Fruit fly (Drosophila melanogaster) whole organism, embryonic: ENCODE results near the gene CG5381.

Source experiments
- Aef1 ChIP-seq: fragments of 200-800 bp; sonication (Bioruptor generic); IDR thresholded peaks from 3 replicates; pipeline ENCODE4 v1.3.6; 2022; ENCODE audit warnings: missing biosample characterization, missing genetic modification characterization
- Antp ChIP-seq: fragments of 200-800 bp; sonication (Bioruptor generic); optimal IDR thresholded peaks from 3 replicates; lab custom pipeline; 2016; ENCODE audit warnings: missing biosample characterization, missing genetic modification characterization
- Atf3 ChIP-seq: fragments of 200-800 bp; sonication (Bioruptor generic); optimal IDR thresholded peaks from 3 replicates; lab custom pipeline; 2016; ENCODE audit warnings: missing biosample characterization, missing genetic modification characterization
- B-H1 ChIP-seq: fragments of 200-800 bp; sonication (Bioruptor generic); IDR thresholded peaks from 3 replicates; pipeline ENCODE4 v1.3.6; 2022; ENCODE audit warnings: missing biosample characterization, missing genetic modification characterization
- B-H2 ChIP-seq: fragments of 200-800 bp; sonication (Bioruptor generic); optimal IDR thresholded peaks from 2 replicates; lab custom pipeline; 2018; ENCODE audit warnings: missing biosample characterization, mild to moderate bottlenecking, missing genetic modification characterization
- CG10267 ChIP-seq: fragments of 200-800 bp; sonication (Bioruptor generic); optimal IDR thresholded peaks from 2 replicates; lab custom pipeline; 2018; ENCODE audit warnings: missing biosample characterization, mild to moderate bottlenecking, missing genetic modification characterization, moderate library complexity
- CG10321 ChIP-seq: fragments of 200-800 bp; sonication (Bioruptor generic); IDR thresholded peaks from 2 replicates; pipeline ENCODE4 v1.3.6; 2022; ENCODE audit warnings: missing biosample characterization, missing genetic modification characterization
- CG12155 ChIP-seq: fragments of 200-800 bp; sonication (Bioruptor generic); optimal IDR thresholded peaks from 3 replicates; lab custom pipeline; 2016; ENCODE audit warnings: missing biosample characterization, missing genetic modification characterization
- CG12236 ChIP-seq: fragments of 200-800 bp; sonication (Bioruptor generic); optimal IDR thresholded peaks from 2 replicates; lab custom pipeline; 2016; ENCODE audit warnings: missing biosample characterization, missing genetic modification characterization
- CG13624 ChIP-seq: fragments of 200-800 bp; sonication (Bioruptor generic); optimal IDR thresholded peaks from 2 replicates; lab custom pipeline; 2016; ENCODE audit warnings: missing biosample characterization, missing genetic modification characterization
- CG1792 ChIP-seq: fragments of 200-800 bp; sonication (Bioruptor generic); optimal IDR thresholded peaks from 2 replicates; lab custom pipeline; 2016; ENCODE audit warnings: missing biosample characterization, missing genetic modification characterization
- CG18599 ChIP-seq: fragments of 200-800 bp; sonication (Bioruptor generic); optimal IDR thresholded peaks from 3 replicates; lab custom pipeline; 2017; ENCODE audit warnings: missing biosample characterization, missing genetic modification characterization, mild to moderate bottlenecking, moderate library complexity, missing genetic modification reagents
- CG2120 ChIP-seq: fragments of 200-800 bp; sonication (Bioruptor generic); optimal IDR thresholded peaks from 3 replicates; lab custom pipeline; 2016; ENCODE audit warnings: missing biosample characterization, missing genetic modification characterization
- CG2129 ChIP-seq: fragments of 200-800 bp; sonication (Bioruptor generic); IDR thresholded peaks from 2 replicates; pipeline ENCODE4 v1.3.6; 2022; ENCODE audit warnings: missing biosample characterization, missing genetic modification characterization; ENCODE audit not compliant: partially characterized antibody
- CG2712 ChIP-seq: fragments of 200-800 bp; optimal IDR thresholded peaks from 3 replicates; lab custom pipeline; 2019; ENCODE audit warnings: missing biosample characterization, mild to moderate bottlenecking, missing genetic modification characterization, moderate library complexity
- CG30403 ChIP-seq: fragments of 200-800 bp; sonication (Bioruptor generic); optimal IDR thresholded peaks from 3 replicates; lab custom pipeline; 2016; ENCODE audit warnings: missing biosample characterization, missing genetic modification characterization
- CG3281 ChIP-seq: fragments of 200-800 bp; sonication (Bioruptor generic); optimal IDR thresholded peaks from 3 replicates; lab custom pipeline; 2017; ENCODE audit warnings: missing biosample characterization, mild to moderate bottlenecking, missing genetic modification characterization
- CG34224 ChIP-seq: fragments of 200-800 bp; sonication (Bioruptor generic); IDR thresholded peaks from 3 replicates; pipeline ENCODE4 v1.3.6; 2022; ENCODE audit warnings: missing biosample characterization, missing genetic modification characterization; ENCODE audit not compliant: partially characterized antibody
- CG4360 ChIP-seq: fragments of 200-800 bp; sonication (Bioruptor generic); IDR thresholded peaks from 2 replicates; pipeline ENCODE4 v1.3.6; 2022; ENCODE audit warnings: missing biosample characterization, missing genetic modification characterization
- CG7839 ChIP-seq: fragments of 200-800 bp; sonication (Bioruptor generic); optimal IDR thresholded peaks from 3 replicates; lab custom pipeline; 2018; ENCODE audit warnings: missing biosample characterization, mild to moderate bottlenecking, missing genetic modification characterization, moderate library complexity
- CG7963 ChIP-seq: fragments of 200-800 bp; sonication (Bioruptor generic); IDR thresholded peaks from 3 replicates; pipeline ENCODE4 v1.3.6; 2022; ENCODE audit warnings: missing biosample characterization, missing genetic modification characterization; ENCODE audit not compliant: partially characterized antibody
- CG8089 ChIP-seq: fragments of 200-800 bp; sonication (Bioruptor generic); optimal IDR thresholded peaks from 3 replicates; lab custom pipeline; 2016; ENCODE audit warnings: missing biosample characterization, missing genetic modification characterization
- CG8388 ChIP-seq: fragments of 200-800 bp; sonication (Bioruptor generic); optimal IDR thresholded peaks from 2 replicates; lab custom pipeline; 2019; ENCODE audit warnings: missing biosample characterization, mild to moderate bottlenecking, missing genetic modification characterization, moderate library complexity
- Doc2 ChIP-seq: fragments of 200-800 bp; sonication (Bioruptor generic); IDR thresholded peaks from 2 replicates; pipeline ENCODE4 v1.3.6; 2022; ENCODE audit warnings: missing biosample characterization, missing genetic modification characterization
- Ets65A ChIP-seq: fragments of 200-800 bp; sonication (Bioruptor generic); peaks from one replicate; lab custom pipeline; 2016; ENCODE audit warnings: missing biosample characterization, missing genetic modification characterization
- Lim3 ChIP-seq: fragments of 200-800 bp; sonication (Bioruptor generic); IDR thresholded peaks from 2 replicates; pipeline ENCODE4 v1.3.6; 2022; ENCODE audit warnings: missing biosample characterization, missing genetic modification characterization
- MTF-1 ChIP-seq: fragments of 200-800 bp; sonication (Bioruptor generic); optimal IDR thresholded peaks from 2 replicates; lab custom pipeline; 2018; ENCODE audit warnings: missing biosample characterization, mild to moderate bottlenecking, missing genetic modification characterization, borderline replicate concordance
- Ravus ChIP-seq: fragments of 200-800 bp; sonication (Bioruptor generic); IDR thresholded peaks from 2 replicates; pipeline ENCODE4 v1.3.6; 2022; ENCODE audit warnings: missing biosample characterization, missing genetic modification characterization
- Sox100B ChIP-seq: fragments of 200-800 bp; sonication (Bioruptor generic); optimal IDR thresholded peaks from 3 replicates; lab custom pipeline; 2018; ENCODE audit warnings: missing biosample characterization, mild to moderate bottlenecking, missing genetic modification characterization
- Sry-β ChIP-seq: fragments of 200-800 bp; sonication (Bioruptor generic); optimal IDR thresholded peaks from 2 replicates; lab custom pipeline; 2018; ENCODE audit warnings: missing biosample characterization, mild to moderate bottlenecking, missing genetic modification characterization, moderate library complexity
- Tbp ChIP-seq: fragments of >200 bp; optimal IDR thresholded peaks from 2 replicates; lab custom pipeline; 2018; ENCODE audit warnings: missing biosample characterization, missing genetic modification characterization
- Usf ChIP-seq: fragments of 200-800 bp; sonication (Bioruptor generic); optimal IDR thresholded peaks from 2 replicates; lab custom pipeline; 2017; ENCODE audit warnings: missing genotype, missing biosample characterization, missing genetic modification characterization
- YL-1 ChIP-seq: fragments of 200-800 bp; sonication (Bioruptor generic); optimal IDR thresholded peaks from 3 replicates; lab custom pipeline; 2017; ENCODE audit warnings: missing biosample characterization, mild to moderate bottlenecking, missing genetic modification characterization
- al ChIP-seq: fragments of 200-800 bp; sonication (Bioruptor generic); IDR thresholded peaks from 2 replicates; pipeline ENCODE4 v1.3.6; 2022; ENCODE audit warnings: missing biosample characterization, missing genetic modification characterization
- amos ChIP-seq: fragments of 200-800 bp; sonication (Bioruptor generic); IDR thresholded peaks from 2 replicates; pipeline ENCODE4 v1.3.6; 2022; ENCODE audit warnings: missing biosample characterization, missing genetic modification characterization; ENCODE audit not compliant: partially characterized antibody
- ato ChIP-seq: fragments of 200-800 bp; sonication (Bioruptor generic); IDR thresholded peaks from 2 replicates; pipeline ENCODE4 v1.3.6; 2022; ENCODE audit warnings: missing biosample characterization, missing genetic modification characterization; ENCODE audit not compliant: partially characterized antibody
- ci ChIP-seq: fragments of 200-800 bp; sonication (Bioruptor generic); IDR thresholded peaks from 3 replicates; pipeline ENCODE4 v1.3.6; 2022; ENCODE audit warnings: missing biosample characterization, missing genetic modification characterization
- corto ChIP-seq: fragments of 200-800 bp; sonication (Bioruptor generic); optimal IDR thresholded peaks from 2 replicates; lab custom pipeline; 2016; ENCODE audit warnings: missing biosample characterization, mild to moderate bottlenecking, missing genetic modification characterization, moderate library complexity
- danr ChIP-seq: fragments of 200-800 bp; sonication (Bioruptor generic); IDR thresholded peaks from 2 replicates; pipeline ENCODE4 v1.3.6; 2022; ENCODE audit warnings: missing biosample characterization, missing genetic modification characterization
- exex ChIP-seq: fragments of 200-800 bp; sonication (Bioruptor generic); optimal IDR thresholded peaks from 4 replicates; lab custom pipeline; 2018; ENCODE audit warnings: missing biosample characterization, mild to moderate bottlenecking, missing genetic modification characterization, moderate library complexity
- fu2 ChIP-seq: fragments of 200-800 bp; sonication (Bioruptor generic); optimal IDR thresholded peaks from 2 replicates; lab custom pipeline; 2016; ENCODE audit warnings: missing biosample characterization, missing genetic modification characterization
- grau ChIP-seq: fragments of 200-800 bp; optimal IDR thresholded peaks from 3 replicates; lab custom pipeline; 2019; ENCODE audit warnings: missing biosample characterization, mild to moderate bottlenecking, missing genetic modification characterization, moderate library complexity
- gsb ChIP-seq: fragments of 200-800 bp; sonication (Bioruptor generic); IDR thresholded peaks from 2 replicates; pipeline ENCODE4 v1.3.6; 2022; ENCODE audit warnings: missing biosample characterization, missing genetic modification characterization
- gt ChIP-seq: fragments of 200-800 bp; sonication (Bioruptor generic); IDR thresholded peaks from 2 replicates; pipeline ENCODE4 v1.3.6; 2022; ENCODE audit warnings: missing biosample characterization, missing genetic modification characterization
- lab ChIP-seq: fragments of 200-800 bp; sonication (Bioruptor generic); optimal IDR thresholded peaks from 3 replicates; lab custom pipeline; 2017; ENCODE audit warnings: missing biosample characterization, missing genetic modification characterization, mild to moderate bottlenecking, moderate library complexity, missing genetic modification reagents
- nerfin-2 ChIP-seq: fragments of 200-800 bp; sonication (Bioruptor generic); IDR thresholded peaks from 2 replicates; pipeline ENCODE4 v1.3.6; 2022; ENCODE audit warnings: missing biosample characterization, missing genetic modification characterization; ENCODE audit not compliant: partially characterized antibody
- repo ChIP-seq: fragments of 200-800 bp; sonication (Bioruptor generic); optimal IDR thresholded peaks from 2 replicates; lab custom pipeline; 2016; ENCODE audit warnings: missing biosample characterization, missing genetic modification characterization
- salm ChIP-seq: fragments of 200-800 bp; sonication (Bioruptor generic); optimal IDR thresholded peaks from 2 replicates; lab custom pipeline; 2018; ENCODE audit warnings: missing biosample characterization, mild to moderate bottlenecking, missing genetic modification characterization
- tgo ChIP-seq: fragments of 200-800 bp; sonication (Bioruptor generic); IDR thresholded peaks from 3 replicates; pipeline ENCODE4 v1.3.6; 2022; ENCODE audit warnings: missing biosample characterization, missing genetic modification characterization
- tll ChIP-seq, 2 experiments: fragments of 200-800 bp in 1 of 2; fragments of >200 bp in 1 of 2; sonication (Bioruptor generic) in 1 of 2; optimal IDR thresholded peaks; 2 replicates each; lab custom pipeline; 2017 to 2019; ENCODE audit warnings: missing biosample characterization in 2 of 2, missing genetic modification characterization in 2 of 2, mild to moderate bottlenecking in 1 of 2, moderate library complexity in 1 of 2
- yki ChIP-seq: fragments of >200 bp; optimal IDR thresholded peaks from 3 replicates; lab custom pipeline; 2018
- zfh1 ChIP-seq: fragments of 200-800 bp; sonication (Bioruptor generic); IDR thresholded peaks from 3 replicates; pipeline ENCODE4 v1.3.6; 2022; ENCODE audit warnings: missing biosample characterization, missing genetic modification characterization

Gene CG5381

dm6 chr2L:10341405-10341804 lies 18.5 kb upstream of the CG5381 start, which contains the start of gene CG31715 (continued):
- TF ChIP-seq lab (GFP tag; lab: Kevin White, UChicago) (no peak), CG1792 (GFP tag; lab: Kevin White, UChicago) (no peak), repo (GFP tag; lab: Kevin White, UChicago) (no peak), exex (tag; lab: Kevin White, UChicago) (no peak), CG7963 (GFP tag; lab: Robert Waterston, UW) (no peak), CG8388 (peak; percentile 99), CG13624 (no peak), CG10321 (GFP tag; lab: Robert Waterston, UW) (no peak), danr (GFP tag; lab: Robert Waterston, UW) (no peak), Usf (GFP tag; lab: Kevin White, UChicago) (no peak), ci (GFP tag; lab: Robert Waterston, UW) (no peak), B-H1 (GFP tag; lab: Robert Waterston, UW) (no peak), Lim3 (no peak), CG34224 (GFP tag; lab: Robert Waterston, UW) (peak; percentile 72), CG18599 (GFP tag; lab: Kevin White, UChicago) (no peak), CG30403 (GFP tag; lab: Kevin White, UChicago) (peak; percentile 16), CG2129 (GFP tag; lab: Robert Waterston, UW) (no peak), CG2120 (GFP tag; lab: Kevin White, UChicago) (peak; percentile 23), tll (GFP tag; optimal IDR thresholded peaks at IDR 0.05; lab: Kevin White, UChicago) (no peak), gsb (GFP tag; lab: Robert Waterston, UW) (no peak), CG8089 (GFP tag; lab: Kevin White, UChicago) (no peak), zfh1 (no peak), CG4360 (GFP tag; lab: Robert Waterston, UW) (no peak), Antp (no peak), YL-1 (peak; percentile 21), CG10267 (tag; lab: Kevin White, UChicago) (peak; percentile 14), ato (no peak), gt (GFP tag; lab: Robert Waterston, UW) (no peak), grau (peak; percentile 38), CG3281 (GFP tag; lab: Kevin White, UChicago) (no peak), fu2 (GFP tag; lab: Kevin White, UChicago) (no peak), Tbp (GFP tag; lab: Kevin White, UChicago) (no peak), al (GFP tag; lab: Robert Waterston, UW) (no peak), CG12236 (GFP tag; lab: Kevin White, UChicago) (no peak), Sox100B (GFP tag; lab: Kevin White, UChicago) (peak; percentile 18), Doc2 (GFP tag; lab: Robert Waterston, UW) (no peak), Sry-β (no peak), CG7839 (tag; lab: Kevin White, UChicago) (peak; percentile 13), yki (lab: Kevin White, UChicago) (no peak), B-H2 (GFP tag; lab: Kevin White, UChicago) (peak; percentile 19), tgo (GFP tag; lab: Robert Waterston, UW) (no peak), amos (GFP tag; lab: Robert Waterston, UW) (peak; percentile 60; the same call in 1 of the 2 replicates), MTF-1 (GFP tag; lab: Kevin White, UChicago) (no peak), Atf3 (GFP tag; lab: Kevin White, UChicago) (no peak), Ravus (GFP tag; lab: Robert Waterston, UW) (no peak), CG2712 (tag; lab: Kevin White, UChicago) (peak; percentile 25), Ets65A (peak; percentile 51), Aef1 (GFP tag; lab: Robert Waterston, UW) (no peak), corto (GFP tag; lab: Kevin White, UChicago) (no peak), salm (tag; lab: Kevin White, UChicago) (no peak), nerfin-2 (no peak), CG12155 (no peak)
